Fruit fly (Drosophila melanogaster) whole organism, larva: ENCODE measurements around the gene CG15221.
"Not testable (repeated sequence)": the region's sequence is repeated elsewhere in the genome, so short reads cannot be mapped to it uniquely, and the experiment has no call there.

ENCODE experiments used
- noc ChIP-seq: fragments of 200-800 bp; sonication (Bioruptor generic); optimal IDR thresholded peaks from 3 replicates; lab custom pipeline; 2019; ENCODE audit warnings: missing biosample characterization, mild to moderate bottlenecking, missing genetic modification characterization, moderate library complexity

Gene CG15221

dm6 chrX:11753973-11754372, 29.9 kb downstream of the CG15221 start, which contains the start of gene m:
Gene m (plus strand): TSS chrX:11754273.
- not testable (repeated sequence) for TF ChIP-seq noc (tag; lab: Kevin White, UChicago)

dm6 chrX:11756892-11757291, 32.8 kb downstream of the CG15221 start:
- no peak for TF ChIP-seq noc (tag; lab: Kevin White, UChicago)

- TF ChIP-seq noc (tag; lab: Kevin White, UChicago): no peak
Observed at dm6 chrX:11764540-11765136, 40.6 kb downstream of the CG15221 start, which contains the start of gene CG9360. Gene CG9360 (minus strand): TSS chrX:11764590.

dm6 chrX:11769435-11769834, 45.4 kb downstream of the CG15221 start:
- no peak for TF ChIP-seq noc (tag; lab: Kevin White, UChicago)

dm6 chrX:11775987-11776587, 52.0 kb downstream of the CG15221 start:
- no peak for TF ChIP-seq noc (tag; lab: Kevin White, UChicago)

dm6 chrX:11778734-11779220, 54.7 kb downstream of the CG15221 start, which contains the start of gene dy:
Gene dy (minus strand): TSS chrX:11778784.
- no peak for TF ChIP-seq noc (tag; lab: Kevin White, UChicago)

- no peak for TF ChIP-seq noc (tag; lab: Kevin White, UChicago)
Observed at dm6 chrX:11784997-11785396, 61.0 kb downstream of the CG15221 start.
